ENCODE assay signal across 3 fruit fly cellular contexts in genomic region chr3L:8891167-8891618, dm6.
TF ChIP-seq lines count a peak whose summit lies in the region.

TSS of gene Mcm7 (plus strand) at chr3L:8891596.

- TF ChIP-seq CTCF in S2 (optimal IDR thresholded peaks at IDR 0.05; lab: Kevin White, UChicago): peak; percentile 62 to 76
- TF ChIP-seq CTCF in whole organism, embryonic (GFP tag; optimal IDR thresholded peaks at IDR 0.05; lab: Kevin White, UChicago): peak; percentile 72

TF ChIP-seq in whole organism, embryonic, 481 proteins besides CTCF, POLR2A, EP300 and RAD21 (continues in another document):
- TF ChIP-seq unpg (GFP tag; optimal IDR thresholded peaks at IDR 0.05; lab: Kevin White, UChicago) (no peak), CG2116 (GFP tag; optimal IDR thresholded peaks at IDR 0.05; lab: Kevin White, UChicago) (peak; percentile 58), CG18011 (GFP tag; optimal IDR thresholded peaks at IDR 0.05; lab: Kevin White, UChicago) (no peak), Doc3 (GFP tag; IDR thresholded peaks at IDR 0.05; lab: Robert Waterston, UW; ENCODE audit: partially characterized antibody) (0 out of 3 replicates have a peak, but pooled peaks have one; percentile 8), Oli (tag; optimal IDR thresholded peaks at IDR 0.05; lab: Kevin White, UChicago) (no peak), prd (optimal IDR thresholded peaks at IDR 0.05; lab: Kevin White, UChicago) (peak in 1 of 2 experiments; percentile 58), prd (GFP tag; IDR thresholded peaks at IDR 0.05; lab: Robert Waterston, UW) (no peak), HLH4C (GFP tag; IDR thresholded peaks at IDR 0.05; lab: Robert Waterston, UW; ENCODE audit: partially characterized antibody) (no peak), D (optimal IDR thresholded peaks at IDR 0.05; lab: Kevin White, UChicago) (no peak), D (GFP tag; optimal IDR thresholded peaks at IDR 0.05; lab: Kevin White, UChicago) (no peak), E2f1 (GFP tag; IDR thresholded peaks at IDR 0.05; lab: Robert Waterston, UW) (peak; percentile 71), Rfx (GFP tag; IDR thresholded peaks at IDR 0.05; lab: Robert Waterston, UW) (no peak), aop (GFP tag; IDR thresholded peaks at IDR 0.05; lab: Robert Waterston, UW) (no peak), nau (GFP tag; optimal IDR thresholded peaks at IDR 0.05; lab: Kevin White, UChicago) (no peak), CG10543 (GFP tag; optimal IDR thresholded peaks at IDR 0.05; lab: Kevin White, UChicago) (no peak), Jarid2 (GFP tag; optimal IDR thresholded peaks at IDR 0.05; lab: Kevin White, UChicago) (no peak), gcm2 (GFP tag; optimal IDR thresholded peaks at IDR 0.05; lab: Kevin White, UChicago) (no peak), crol (GFP tag; IDR thresholded peaks at IDR 0.05; lab: Robert Waterston, UW) (no peak), BEAF-32 (GFP tag; optimal IDR thresholded peaks at IDR 0.05; lab: Kevin White, UChicago) (peak; percentile 80), CG13287 (GFP tag; IDR thresholded peaks at IDR 0.05; lab: Robert Waterston, UW; ENCODE audit: partially characterized antibody) (peak; percentile 64), Bgb (GFP tag; IDR thresholded peaks at IDR 0.05; lab: Robert Waterston, UW; ENCODE audit: partially characterized antibody) (peak; percentile 61), scrt (GFP tag; optimal IDR thresholded peaks at IDR 0.05; lab: Kevin White, UChicago) (no peak), cwo (GFP tag; optimal IDR thresholded peaks at IDR 0.05; lab: Kevin White, UChicago) (no peak), CG17361 (GFP tag; IDR thresholded peaks at IDR 0.05; lab: Robert Waterston, UW) (no peak), Dad (GFP tag; optimal IDR thresholded peaks at IDR 0.05; lab: Kevin White, UChicago) (no peak), HLH54F (GFP tag; optimal IDR thresholded peaks at IDR 0.05; lab: Kevin White, UChicago) (no peak), fd3F (GFP tag; optimal IDR thresholded peaks at IDR 0.05; lab: Kevin White, UChicago) (no peak), CG8290 (GFP tag; optimal IDR thresholded peaks at IDR 0.05; lab: Kevin White, UChicago) (no peak), CG8290 (tag; optimal IDR thresholded peaks at IDR 0.05; lab: Kevin White, UChicago) (no peak), CG2875 (GFP tag; optimal IDR thresholded peaks at IDR 0.05; lab: Kevin White, UChicago) (no peak), Med (GFP tag; lab: Kevin White, UChicago) (no peak), oc (tag; optimal IDR thresholded peaks at IDR 0.05; lab: Kevin White, UChicago) (no peak), tin (GFP tag; optimal IDR thresholded peaks at IDR 0.05; lab: Kevin White, UChicago) (no peak), CG42726 (GFP tag; IDR thresholded peaks at IDR 0.05; lab: Robert Waterston, UW; ENCODE audit: partially characterized antibody) (no peak), CG4854 (GFP tag; optimal IDR thresholded peaks at IDR 0.05; lab: Kevin White, UChicago) (no peak), onecut (GFP tag; IDR thresholded peaks at IDR 0.05; lab: Robert Waterston, UW) (no peak), CG16813 (GFP tag; IDR thresholded peaks at IDR 0.05; lab: Robert Waterston, UW; ENCODE audit: partially characterized antibody) (peak; percentile 61), CG33213 (GFP tag; optimal IDR thresholded peaks at IDR 0.05; lab: Kevin White, UChicago) (no peak), Dp (GFP tag; optimal IDR thresholded peaks at IDR 0.05; lab: Kevin White, UChicago) (peak; percentile 88), Atf3 (GFP tag; optimal IDR thresholded peaks at IDR 0.05; lab: Kevin White, UChicago) (no peak), seq (GFP tag; IDR thresholded peaks at IDR 0.05; lab: Robert Waterston, UW) (no peak), ewg (GFP tag; optimal IDR thresholded peaks at IDR 0.05; lab: Kevin White, UChicago) (no peak), Oaz (GFP tag; IDR thresholded peaks at IDR 0.05; lab: Robert Waterston, UW) (no peak), CG6765 (GFP tag; optimal IDR thresholded peaks at IDR 0.05; lab: Kevin White, UChicago) (no peak), Hmx (GFP tag; optimal IDR thresholded peaks at IDR 0.05; lab: Kevin White, UChicago) (no peak), CG11723 (GFP tag; optimal IDR thresholded peaks at IDR 0.05; lab: Kevin White, UChicago) (no peak)

TF ChIP-seq in whole organism, wandering third instar larva, 38 proteins besides CTCF, POLR2A, EP300 and RAD21:
- TF ChIP-seq sv (GFP tag; optimal IDR thresholded peaks at IDR 0.05; lab: Kevin White, UChicago) (no peak), Myc (optimal IDR thresholded peaks at IDR 0.05; lab: Kevin White, UChicago) (peak; percentile 87)
TF ChIP-seq in whole organism, wandering third instar larva: peak in this region for 1.
